Worm (Caenorhabditis elegans): ENCODE measurements around the gene C32B5.15.

The C32B5.15 gene

DNA sequence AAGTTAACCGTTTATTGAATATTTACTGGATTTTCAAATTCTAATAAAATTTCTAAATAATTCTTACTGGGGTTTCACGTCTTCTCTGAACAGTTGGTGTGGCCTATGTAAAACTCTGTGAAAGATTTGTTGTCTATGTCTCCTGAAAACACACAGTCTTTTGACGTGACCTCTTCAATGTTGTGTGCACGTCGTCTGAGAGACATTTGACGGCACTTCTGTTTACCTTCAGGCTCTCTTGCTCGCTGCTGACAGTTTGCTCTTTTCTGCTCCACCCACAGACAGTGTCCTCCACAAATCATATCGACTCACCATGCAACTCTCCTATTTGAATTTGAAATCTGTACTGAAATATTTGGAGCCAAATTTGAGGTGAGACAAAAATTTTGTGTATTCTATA lies 41.9 kb downstream of the C32B5.15 start, which contains the start of gene fbxc-34:
Gene fbxc-34 (plus strand): TSS at position 301 of the 400 bp plus-strand sequence.
- TF ChIP-seq hlh-1 (tag; optimal IDR thresholded peaks at IDR 0.05) = peak; percentile 33

DNA sequence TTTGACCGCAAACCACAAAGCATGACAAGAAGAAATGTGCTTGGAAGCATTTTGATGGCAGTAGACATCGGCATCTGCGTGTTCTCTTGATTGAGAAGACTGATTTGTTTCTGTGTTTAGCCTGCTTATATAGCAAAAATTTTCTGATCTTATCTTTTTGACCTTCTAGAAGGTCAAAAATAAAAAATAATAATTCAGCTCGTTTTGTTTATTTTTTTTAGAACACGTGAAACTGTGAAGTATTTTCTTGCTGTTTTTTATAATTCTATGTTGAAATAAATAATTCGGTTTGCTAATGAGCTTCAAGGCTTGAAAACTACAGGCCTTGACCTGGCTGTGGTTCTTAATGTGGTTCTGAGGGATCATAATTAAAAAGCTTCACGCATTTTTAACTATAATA lies 45.4 kb downstream of the C32B5.15 start, which contains the start of gene R07C3.13:
Gene R07C3.13 (minus strand): TSS at position 101 of the 400 bp plus-strand sequence.
- no peak for TF ChIP-seq nhr-12 (tag; optimal IDR thresholded peaks at IDR 0.05)
- TF ChIP-seq drap-1 (GFP tag; optimal IDR thresholded peaks at IDR 0.05) = no peak
- no peak for TF ChIP-seq sem-2 (GFP tag; optimal IDR thresholded peaks at IDR 0.05)
- TF ChIP-seq nhr-28 (tag; optimal IDR thresholded peaks at IDR 0.05) = no peak
- TF ChIP-seq flh-1 (GFP tag; optimal IDR thresholded peaks at IDR 0.05) = no peak

DNA sequence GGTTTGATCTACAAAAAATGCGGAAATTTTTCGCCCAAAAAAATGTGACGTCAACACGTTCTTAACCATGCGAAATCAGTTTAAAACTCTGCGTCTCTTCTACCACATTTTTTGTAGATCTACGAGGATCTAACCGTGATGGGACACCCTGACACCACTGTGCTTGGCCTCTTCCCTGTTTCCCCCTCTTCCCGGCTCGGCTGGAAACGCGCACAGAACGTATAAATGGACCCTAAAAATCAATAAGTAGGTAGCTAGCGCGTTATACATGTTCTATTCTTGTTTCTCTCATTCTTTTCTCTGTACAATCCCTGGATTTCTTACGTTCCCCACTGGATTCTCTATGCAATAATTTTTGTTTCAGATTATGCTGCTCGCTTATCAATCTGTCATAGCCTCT lies 49.2 kb downstream of the C32B5.15 start, which contains the start of gene fbxc-28:
Gene fbxc-28 (plus strand): TSS at position 301 of the 400 bp plus-strand sequence.
- TF ChIP-seq ztf-11 (tag; optimal IDR thresholded peaks at IDR 0.05) (no peak), snpc-4 (tag; optimal IDR thresholded peaks at IDR 0.05) (no peak), ceh-43 (GFP tag; optimal IDR thresholded peaks at IDR 0.05) (no peak), tbx-8 (GFP tag; optimal IDR thresholded peaks at IDR 0.05) (no peak), nhr-12 (tag; optimal IDR thresholded peaks at IDR 0.05) (no peak), sptf-1 (tag; optimal IDR thresholded peaks at IDR 0.05) (no peak), lsy-2 (tag; optimal IDR thresholded peaks at IDR 0.05) (no peak), M03D4.4 (tag; optimal IDR thresholded peaks at IDR 0.05) (no peak)

DNA sequence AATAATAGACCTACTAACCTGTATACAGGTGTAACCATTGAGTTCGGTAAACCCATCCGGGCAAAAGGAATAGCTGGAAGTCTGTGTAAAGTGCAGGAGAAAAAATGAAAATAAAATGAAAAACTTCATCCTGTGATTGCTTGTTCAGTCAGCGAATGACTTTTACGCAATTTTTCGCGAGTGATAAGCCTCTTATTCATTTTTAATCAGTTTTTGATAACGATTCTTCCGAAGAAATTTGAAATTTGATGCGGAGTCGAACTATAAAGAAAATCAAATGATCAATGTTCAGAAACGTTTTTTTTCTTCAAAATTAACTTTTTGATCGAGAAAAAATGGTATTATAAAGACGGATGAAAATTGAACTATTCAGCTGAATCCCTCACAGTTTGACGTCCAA lies 50.0 kb downstream of the C32B5.15 start:
- TF ChIP-seq lin-13 (tag; optimal IDR thresholded peaks at IDR 0.05) (no peak), M03D4.4 (tag; optimal IDR thresholded peaks at IDR 0.05) (no peak), hlh-1 (tag; optimal IDR thresholded peaks at IDR 0.05) (no peak), nhr-237 (tag; optimal IDR thresholded peaks at IDR 0.05) (no peak), bed-3 (GFP tag; optimal IDR thresholded peaks at IDR 0.05) (no peak), nhr-2 (tag; optimal IDR thresholded peaks at IDR 0.05) (no peak), pha-4 (tag; optimal IDR thresholded peaks at IDR 0.05) (no peak)

All from whole organism, mixed stage, embryonic.